Worm (Caenorhabditis elegans) whole organism, L4/young adult: Measurements from ENCODE around the gene nhr-59.

Experiments used
- W03F9.2 ChIP-seq: fragments of 150-350 bp; optimal IDR thresholded peaks from 2 replicates; lab custom pipeline; 2014; ENCODE audit warnings: missing biosample characterization, missing genetic modification characterization
- him-1 ChIP-seq: sonication (generic microtip); optimal IDR thresholded peaks from 2 replicates; lab custom pipeline; 2016; ENCODE audit warnings: missing genotype, missing genetic modification reagents, missing genetic modification characterization, missing compliant biosample characterization

- no peak for TF ChIP-seq W03F9.2 (tag; lab: Kevin White, UChicago)
- no peak for TF ChIP-seq him-1 (tag; lab: Kevin White, UChicago)
These were observed 478 bp upstream of the nhr-59 start, which contains the start of gene fbxa-137 for ce11 chrV:2278543-2278942.
